Fruit fly (Drosophila melanogaster): ENCODE measurements around the gene Cdk12.

The Cdk12 gene

dm6 chr3L:21509488-21510122 is 6.5 kb upstream of the Cdk12 start (continued):
- no peak for TF ChIP-seq NFAT (GFP tag; IDR thresholded peaks at IDR 0.05)
- peak in 1 of 2 experiments; percentile 57 for TF ChIP-seq Hr78 (GFP tag; optimal IDR thresholded peaks at IDR 0.05)
- TF ChIP-seq Nf-YB (GFP tag; optimal IDR thresholded peaks at IDR 0.05): no peak
- no peak for TF ChIP-seq ftz-f1 (GFP tag; optimal IDR thresholded peaks at IDR 0.05)
- no peak for TF ChIP-seq CG3726 (GFP tag; IDR thresholded peaks at IDR 0.05)
- TF ChIP-seq CG3995 (GFP tag; optimal IDR thresholded peaks at IDR 0.05): no peak
- peak; percentile 15 for TF ChIP-seq scrt (GFP tag; optimal IDR thresholded peaks at IDR 0.05)
- no peak for TF ChIP-seq CG8290 (GFP tag; optimal IDR thresholded peaks at IDR 0.05)
- TF ChIP-seq CG8290 (tag; optimal IDR thresholded peaks at IDR 0.05): peak in 1 of 2 experiments; percentile 49
- TF ChIP-seq ro (GFP tag; IDR thresholded peaks at IDR 0.05): no peak
- TF ChIP-seq CG8944 (GFP tag; optimal IDR thresholded peaks at IDR 0.05): no peak
- no peak for TF ChIP-seq Nf-YC (tag; optimal IDR thresholded peaks at IDR 0.05)
- TF ChIP-seq fd64A (GFP tag; optimal IDR thresholded peaks at IDR 0.05): no peak
- no peak for TF ChIP-seq MTF-1 (GFP tag; optimal IDR thresholded peaks at IDR 0.05; ENCODE audit: borderline replicate concordance)
- TF ChIP-seq CG17802 (tag; optimal IDR thresholded peaks at IDR 0.05): no peak
- TF ChIP-seq CG17568 (GFP tag; optimal IDR thresholded peaks at IDR 0.05): no peak
- peak; percentile 41 for TF ChIP-seq CG10979 (tag; optimal IDR thresholded peaks at IDR 0.05)
- peak; percentile 31 for TF ChIP-seq CG17385 (GFP tag; optimal IDR thresholded peaks at IDR 0.05)
- no peak for TF ChIP-seq ken (GFP tag; IDR thresholded peaks at IDR 0.05)
- TF ChIP-seq tin (GFP tag; optimal IDR thresholded peaks at IDR 0.05): peak; percentile 50
- TF ChIP-seq kay (GFP tag; optimal IDR thresholded peaks at IDR 0.05): no peak
- no peak for TF ChIP-seq al (GFP tag; IDR thresholded peaks at IDR 0.05)
- TF ChIP-seq CG3281 (GFP tag; optimal IDR thresholded peaks at IDR 0.05): peak; percentile 49
- peak; percentile 4 for TF ChIP-seq Max (GFP tag; optimal IDR thresholded peaks at IDR 0.05)
- TF ChIP-seq CG14441 (GFP tag; IDR thresholded peaks at IDR 0.05): no peak
- TF ChIP-seq Jarid2 (GFP tag; optimal IDR thresholded peaks at IDR 0.05): peak; percentile 36
- peak; percentile 22 for TF ChIP-seq CG13296 (GFP tag; optimal IDR thresholded peaks at IDR 0.05)
- TF ChIP-seq CG11504 (tag; optimal IDR thresholded peaks at IDR 0.05): peak; percentile 62
- no peak for TF ChIP-seq da (GFP tag; optimal IDR thresholded peaks at IDR 0.05)
- no peak for TF ChIP-seq wek (GFP tag; optimal IDR thresholded peaks at IDR 0.05)
- peak; percentile 23 for TF ChIP-seq slp2 (GFP tag; optimal IDR thresholded peaks at IDR 0.05)
- TF ChIP-seq ham (GFP tag; IDR thresholded peaks at IDR 0.05): no peak
- TF ChIP-seq CG32772 (GFP tag; IDR thresholded peaks at IDR 0.05): no peak
- no peak for TF ChIP-seq CG15479 (GFP tag; optimal IDR thresholded peaks at IDR 0.05)
- no peak for TF ChIP-seq hkb (optimal IDR thresholded peaks at IDR 0.05)
- no peak for TF ChIP-seq hkb (GFP tag; IDR thresholded peaks at IDR 0.05)
- no peak for TF ChIP-seq knrl (GFP tag; IDR thresholded peaks at IDR 0.05; ENCODE audit: partially characterized antibody)
- no peak for TF ChIP-seq CG42726 (GFP tag; IDR thresholded peaks at IDR 0.05; ENCODE audit: partially characterized antibody)
- no peak for TF ChIP-seq CG15696 (tag; optimal IDR thresholded peaks at IDR 0.05)
- no peak for TF ChIP-seq CG2116 (GFP tag; optimal IDR thresholded peaks at IDR 0.05)
- no peak for TF ChIP-seq luna (GFP tag; optimal IDR thresholded peaks at IDR 0.05)
- TF ChIP-seq toy (GFP tag; IDR thresholded peaks at IDR 0.05): no peak
- peak; percentile 57 for TF ChIP-seq CG10209 (GFP tag; optimal IDR thresholded peaks at IDR 0.05)
- peak; percentile 6 for TF ChIP-seq bcd (GFP tag; optimal IDR thresholded peaks at IDR 0.05)
- peak; percentile 61 for TF ChIP-seq vvl (GFP tag; IDR thresholded peaks at IDR 0.05)
- TF ChIP-seq wdn (GFP tag; IDR thresholded peaks at IDR 0.05): no peak
- TF ChIP-seq CG17328 (GFP tag; IDR thresholded peaks at IDR 0.05): peak; percentile 51
- no peak for TF ChIP-seq gfzf (GFP tag; optimal IDR thresholded peaks at IDR 0.05)
- TF ChIP-seq ato (GFP tag; IDR thresholded peaks at IDR 0.05; ENCODE audit: partially characterized antibody): no peak
- peak; percentile 28; the same call in 1 of the 2 replicates for TF ChIP-seq Ptx1 (GFP tag; IDR thresholded peaks at IDR 0.05)
- TF ChIP-seq CG12071 (GFP tag; optimal IDR thresholded peaks at IDR 0.05): peak; percentile 23

All from whole organism, embryonic.